Fruit fly (Drosophila melanogaster) whole organism, prepupa: ENCODE data around the gene CG31091.

Experiments used
- Blimp-1 ChIP-seq: fragments of 200-800 bp; sonication (Bioruptor generic); optimal IDR thresholded peaks from 3 replicates; lab custom pipeline; 2017; ENCODE audit warnings: missing biosample characterization, missing genetic modification characterization, mild to moderate bottlenecking, moderate library complexity, missing genetic modification reagents
- CG10631 ChIP-seq: fragments of 200-800 bp; sonication (Bioruptor generic); optimal IDR thresholded peaks from 2 replicates; lab custom pipeline; 2016; ENCODE audit warnings: missing biosample characterization, missing genetic modification characterization
- CG11294 ChIP-seq: fragments of 200-800 bp; sonication (Bioruptor generic); IDR thresholded peaks from 2 replicates; pipeline ENCODE4 v1.3.6; 2022; ENCODE audit warnings: missing biosample characterization, missing genetic modification characterization
- CG11762 ChIP-seq: fragments of 200-800 bp; sonication (Bioruptor generic); optimal IDR thresholded peaks from 3 replicates; lab custom pipeline; 2016; ENCODE audit warnings: missing biosample characterization, missing genetic modification characterization; ENCODE audit not compliant: insufficient read depth
- CG11902 ChIP-seq: fragments of 200-800 bp; sonication (Bioruptor generic); optimal IDR thresholded peaks from 3 replicates; lab custom pipeline; 2016; ENCODE audit warnings: missing biosample characterization, missing genetic modification characterization
- CG15336 ChIP-seq: fragments of 200-800 bp; sonication (Bioruptor generic); IDR thresholded peaks from 2 replicates; pipeline ENCODE4 v1.3.6; 2022; ENCODE audit warnings: missing biosample characterization, missing genetic modification characterization
- CG3032 ChIP-seq: fragments of 200-800 bp; optimal IDR thresholded peaks from 2 replicates; lab custom pipeline; 2019; ENCODE audit warnings: missing biosample characterization, mild to moderate bottlenecking, missing genetic modification characterization, moderate library complexity
- CG31627 ChIP-seq: fragments of 200-800 bp; sonication (Bioruptor generic); optimal IDR thresholded peaks from 3 replicates; lab custom pipeline; 2016; ENCODE audit warnings: missing biosample characterization, missing genetic modification characterization
- CG32006 ChIP-seq: fragments of 200-800 bp; sonication (Bioruptor generic); optimal IDR thresholded peaks from 3 replicates; lab custom pipeline; 2017; ENCODE audit warnings: missing biosample characterization, mild to moderate bottlenecking, missing genetic modification characterization
- CG3919 ChIP-seq: fragments of 200-800 bp; sonication (Bioruptor generic); optimal IDR thresholded peaks from 3 replicates; lab custom pipeline; 2016; ENCODE audit warnings: missing biosample characterization, missing genetic modification characterization
- CG4318 ChIP-seq: fragments of 200-800 bp; sonication (Bioruptor generic); optimal IDR thresholded peaks from 3 replicates; lab custom pipeline; 2017; ENCODE audit warnings: missing biosample characterization, mild to moderate bottlenecking, missing genetic modification characterization
- CG6163 ChIP-seq: fragments of 200-800 bp; sonication (Bioruptor generic); IDR thresholded peaks from 3 replicates; pipeline ENCODE4 v1.3.6; 2022; ENCODE audit warnings: missing biosample characterization, missing genetic modification characterization
- CG6276 ChIP-seq: fragments of 200-800 bp; sonication (Bioruptor generic); optimal IDR thresholded peaks from 2 replicates; lab custom pipeline; 2017; ENCODE audit warnings: missing biosample characterization, mild to moderate bottlenecking, missing genetic modification characterization
- CG8119 ChIP-seq: fragments of 200-800 bp; sonication (Bioruptor generic); IDR thresholded peaks from 3 replicates; pipeline ENCODE4 v1.3.6; 2022; ENCODE audit warnings: missing biosample characterization, missing genetic modification characterization
- CG8319 ChIP-seq: fragments of 200-800 bp; sonication (Bioruptor generic); optimal IDR thresholded peaks from 3 replicates; lab custom pipeline; 2016; ENCODE audit warnings: missing biosample characterization, missing genetic modification characterization
- Eip93F ChIP-seq: fragments of 200-800 bp; sonication (Bioruptor generic); optimal IDR thresholded peaks from 2 replicates; lab custom pipeline; 2016; ENCODE audit warnings: missing biosample characterization, mild to moderate bottlenecking, missing genetic modification characterization
- Ets21C ChIP-seq: fragments of 200-800 bp; sonication (Bioruptor generic); optimal IDR thresholded peaks from 3 replicates; lab custom pipeline; 2016; ENCODE audit warnings: missing biosample characterization, missing genetic modification characterization
- Ets96B ChIP-seq: fragments of 200-800 bp; optimal IDR thresholded peaks from 2 replicates; lab custom pipeline; 2019; ENCODE audit warnings: missing biosample characterization, mild to moderate bottlenecking, missing genetic modification characterization, moderate library complexity
- Hr38 ChIP-seq: sonication (Bioruptor generic); optimal IDR thresholded peaks from 2 replicates; lab custom pipeline; 2016; ENCODE audit warnings: missing biosample characterization, missing genetic modification characterization
- Hr39 ChIP-seq: fragments of 200-800 bp; sonication (Bioruptor generic); optimal IDR thresholded peaks from 2 replicates; lab custom pipeline; 2016; ENCODE audit warnings: missing biosample characterization, missing genetic modification characterization
- Hr4 ChIP-seq: fragments of 200-800 bp; sonication (Bioruptor generic); optimal IDR thresholded peaks from 3 replicates; lab custom pipeline; 2016; ENCODE audit warnings: missing biosample characterization, missing genetic modification characterization
- Met ChIP-seq: fragments of 200-800 bp; sonication (Bioruptor generic); optimal IDR thresholded peaks from 3 replicates; lab custom pipeline; 2016; ENCODE audit warnings: missing biosample characterization, missing genetic modification characterization
- Sox102F ChIP-seq: fragments of 200-800 bp; sonication (Bioruptor generic); optimal IDR thresholded peaks from 2 replicates; lab custom pipeline; 2016; ENCODE audit warnings: missing biosample characterization, mild to moderate bottlenecking, missing genetic modification characterization
- Sox15 ChIP-seq: fragments of 200-800 bp; sonication (Bioruptor generic); optimal IDR thresholded peaks from 3 replicates; lab custom pipeline; 2016; ENCODE audit warnings: missing biosample characterization, missing genetic modification characterization
- achi ChIP-seq: fragments of 200-800 bp; sonication (Bioruptor generic); optimal IDR thresholded peaks from 3 replicates; lab custom pipeline; 2016; ENCODE audit warnings: missing biosample characterization, missing genetic modification characterization
- acj6 ChIP-seq: fragments of 200-800 bp; sonication (Bioruptor generic); optimal IDR thresholded peaks from 3 replicates; lab custom pipeline; 2016; ENCODE audit warnings: missing biosample characterization, missing genetic modification characterization
- cyc ChIP-seq: fragments of 200-800 bp; sonication (Bioruptor generic); optimal IDR thresholded peaks from 3 replicates; lab custom pipeline; 2016; ENCODE audit warnings: missing biosample characterization, missing genetic modification characterization
- dsx ChIP-seq: fragments of 200-800 bp; optimal IDR thresholded peaks from 3 replicates; lab custom pipeline; 2019; ENCODE audit warnings: missing biosample characterization, mild to moderate bottlenecking, missing genetic modification characterization, moderate library complexity; ENCODE audit not compliant: poor library complexity, severe bottlenecking
- eg ChIP-seq: fragments of 200-800 bp; sonication (Bioruptor generic); IDR thresholded peaks from 3 replicates; pipeline ENCODE4 v1.3.6; 2022; ENCODE audit warnings: missing biosample characterization, missing genetic modification characterization
- fd59A ChIP-seq: fragments of 200-800 bp; sonication (Bioruptor generic); optimal IDR thresholded peaks from 2 replicates; lab custom pipeline; 2017; ENCODE audit warnings: missing biosample characterization, mild to moderate bottlenecking, missing genetic modification characterization, missing genetic modification reagents
- fd85E ChIP-seq: fragments of 200-800 bp; sonication (Bioruptor generic); optimal IDR thresholded peaks from 3 replicates; lab custom pipeline; 2016; ENCODE audit warnings: missing biosample characterization, missing genetic modification characterization
- lz ChIP-seq: fragments of 200-800 bp; sonication (Bioruptor generic); optimal IDR thresholded peaks from 3 replicates; lab custom pipeline; 2016; ENCODE audit warnings: missing biosample characterization, missing genetic modification characterization
- net ChIP-seq: fragments of 200-800 bp; sonication (Bioruptor generic); optimal IDR thresholded peaks from 3 replicates; lab custom pipeline; 2016; ENCODE audit warnings: missing biosample characterization, missing genetic modification characterization
- pdm3 ChIP-seq: fragments of 200-800 bp; sonication (Bioruptor generic); optimal IDR thresholded peaks from 3 replicates; lab custom pipeline; 2016; ENCODE audit warnings: missing biosample characterization, missing genetic modification characterization
- salr ChIP-seq, 2 experiments: fragments of 200-800 bp; sonication (Bioruptor generic); optimal IDR thresholded peaks; 3 replicates each; lab custom pipeline; 2016 to 2018; ENCODE audit warnings: missing biosample characterization in 2 of 2, missing genetic modification characterization in 2 of 2, mild to moderate bottlenecking in 1 of 2
- spab ChIP-seq: fragments of 200-800 bp; sonication (Bioruptor generic); optimal IDR thresholded peaks from 2 replicates; lab custom pipeline; 2017; ENCODE audit warnings: missing biosample characterization, mild to moderate bottlenecking, missing genetic modification characterization, missing genetic modification reagents
- ss ChIP-seq, 2 experiments: fragments of 200-800 bp; sonication (Bioruptor generic); optimal IDR thresholded peaks; 2 replicates in 1 of 2; 3 replicates in 1 of 2; lab custom pipeline; 2017 to 2018; ENCODE audit warnings: mild to moderate bottlenecking in 2 of 2, missing biosample characterization in 2 of 2, missing genetic modification characterization in 2 of 2, moderate library complexity in 1 of 2
- svp ChIP-seq: fragments of 200-800 bp; sonication (Bioruptor generic); peaks from one replicate; lab custom pipeline; 2016; ENCODE audit warnings: missing biosample characterization, missing genetic modification characterization
- topi ChIP-seq: fragments of 200-800 bp; sonication (Bioruptor generic); optimal IDR thresholded peaks from 3 replicates; lab custom pipeline; 2016; ENCODE audit warnings: missing biosample characterization, missing genetic modification characterization

The CG31091 gene

dm6 chr3R:25899690-25900089 is at the start of gene CG31091:
Gene CG31091, plus strand, starts transcription at chr3R:25899903.
- TF ChIP-seq fd59A (GFP tag; lab: Kevin White, UChicago) (no peak), CG11902 (GFP tag; lab: Kevin White, UChicago) (no peak), eg (GFP tag; lab: Robert Waterston, UW) (no peak), Sox15 (no peak), CG10631 (GFP tag; lab: Kevin White, UChicago) (no peak), pdm3 (GFP tag; lab: Kevin White, UChicago) (no peak), CG6276 (GFP tag; lab: Kevin White, UChicago) (no peak), dsx (GFP tag; lab: Kevin White, UChicago) (no peak), CG15336 (GFP tag; lab: Robert Waterston, UW) (no peak), spab (GFP tag; lab: Kevin White, UChicago) (no peak), net (GFP tag; lab: Kevin White, UChicago) (no peak), CG11762 (no peak), Ets21C (GFP tag; lab: Kevin White, UChicago) (no peak), ss (GFP tag; optimal IDR thresholded peaks at IDR 0.05; lab: Kevin White, UChicago) (no peak), fd85E (GFP tag; lab: Kevin White, UChicago) (no peak), Ets96B (tag; lab: Kevin White, UChicago) (no peak), acj6 (GFP tag; lab: Kevin White, UChicago) (no peak)

dm6 chr3R:25851224-25851682 is 48.5 kb upstream of the CG31091 start, which contains the start of the genes CG14545 and CG5886:
Gene CG14545, minus strand, starts transcription at chr3R:25851291.
Gene CG5886, plus strand, starts transcription at chr3R:25851632.
- TF ChIP-seq Hr38 (GFP tag; lab: Kevin White, UChicago), result no peak
- no peak for TF ChIP-seq CG8319 (GFP tag; lab: Kevin White, UChicago)
- TF ChIP-seq CG3919 (GFP tag; lab: Kevin White, UChicago), result peak; percentile 3
- TF ChIP-seq lz (GFP tag; lab: Kevin White, UChicago), result peak; percentile 25
- no peak for TF ChIP-seq svp (GFP tag; lab: Kevin White, UChicago)
- TF ChIP-seq Met (GFP tag; lab: Kevin White, UChicago), result no peak
- peak; percentile 33 for TF ChIP-seq cyc (GFP tag; lab: Kevin White, UChicago)
- peak; percentile 8 for TF ChIP-seq CG31627
- TF ChIP-seq Hr39 (GFP tag; lab: Kevin White, UChicago), result peak; percentile 24

- no peak for TF ChIP-seq Eip93F (GFP tag; lab: Kevin White, UChicago)
- no peak for TF ChIP-seq Blimp-1 (GFP tag; lab: Kevin White, UChicago)
- TF ChIP-seq Hr38 (GFP tag; lab: Kevin White, UChicago), result no peak
- TF ChIP-seq CG3032 (tag; lab: Kevin White, UChicago), result peak; percentile 23
- TF ChIP-seq svp (GFP tag; lab: Kevin White, UChicago), result peak; percentile 9
- no peak for TF ChIP-seq lz (GFP tag; lab: Kevin White, UChicago)
- TF ChIP-seq CG11294 (GFP tag; lab: Robert Waterston, UW), result no peak
- no peak for TF ChIP-seq Hr39 (GFP tag; lab: Kevin White, UChicago)
- TF ChIP-seq achi (GFP tag; lab: Kevin White, UChicago), result peak; percentile 16
- peak; percentile 58 for TF ChIP-seq CG15336 (GFP tag; lab: Robert Waterston, UW)
- no peak for TF ChIP-seq CG11762
- TF ChIP-seq CG32006, result peak; percentile 30
- TF ChIP-seq salr (GFP tag; optimal IDR thresholded peaks at IDR 0.05; lab: Kevin White, UChicago), result no peak
- TF ChIP-seq topi, result no peak
- TF ChIP-seq Met (GFP tag; lab: Kevin White, UChicago), result no peak
- TF ChIP-seq CG8119 (GFP tag; lab: Robert Waterston, UW), result peak; percentile 42; the same call in 1 of the 3 replicates
- no peak for TF ChIP-seq CG11902 (GFP tag; lab: Kevin White, UChicago)
- no peak for TF ChIP-seq fd59A (GFP tag; lab: Kevin White, UChicago)
- peak; percentile 12 for TF ChIP-seq CG3919 (GFP tag; lab: Kevin White, UChicago)
- TF ChIP-seq ss (GFP tag; optimal IDR thresholded peaks at IDR 0.05; lab: Kevin White, UChicago), result no peak
- no peak for TF ChIP-seq CG4318
- TF ChIP-seq acj6 (GFP tag; lab: Kevin White, UChicago), result no peak
- TF ChIP-seq Ets96B (tag; lab: Kevin White, UChicago), result peak; percentile 10
- no peak for TF ChIP-seq Sox102F (GFP tag; lab: Kevin White, UChicago)
- TF ChIP-seq CG6163 (GFP tag; lab: Robert Waterston, UW), result peak; percentile 41; the same call in 1 of the 3 replicates
- peak; percentile 53; the same call in 1 of the 3 replicates for TF ChIP-seq eg (GFP tag; lab: Robert Waterston, UW)
- TF ChIP-seq CG31627, result no peak
- TF ChIP-seq Hr4 (GFP tag; lab: Kevin White, UChicago), result peak; percentile 7
These were observed 44.9 kb upstream of the CG31091 start for dm6 chr3R:25854825-25855224.
